Fruit fly (Drosophila melanogaster) Kc167 (cell line): Measurements from ENCODE around the gene CG14246.

ENCODE experiments used
- h ChIP-seq: fragments of >200 bp; optimal IDR thresholded peaks from 3 replicates; lab custom pipeline; 2018; ENCODE audit warnings: missing external identifiers
- ttk ChIP-seq: sonication (Bioruptor generic); optimal IDR thresholded peaks from 2 replicates; lab custom pipeline; 2017; ENCODE audit warnings: missing external identifiers

DNA sequence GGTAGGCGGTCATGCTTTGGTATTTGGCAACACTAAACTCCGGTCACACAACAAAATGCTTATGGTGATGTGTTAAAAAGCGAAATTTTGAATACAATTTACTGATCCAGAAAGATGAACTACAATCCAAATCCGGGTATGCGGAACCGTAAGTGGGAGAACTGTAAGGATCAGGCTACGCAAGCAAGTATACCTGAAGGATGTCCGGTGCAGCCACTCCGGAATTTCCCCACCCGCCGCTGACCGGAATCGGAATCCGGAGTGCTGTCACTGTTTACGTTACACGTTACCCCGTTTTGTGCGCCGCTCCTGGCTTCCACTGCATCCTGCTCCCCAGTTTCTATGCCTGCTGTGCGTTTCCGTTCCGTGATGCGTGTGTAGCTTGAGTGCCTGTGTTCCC lies 9.2 kb upstream of the CG14246 start, which contains the start of gene Yif1:
- no peak for TF ChIP-seq ttk (lab: Kevin White, UChicago)
- TF ChIP-seq h: no peak
